Fruit fly (Drosophila melanogaster) whole organism, embryonic: ENCODE measurements around the gene CG3434.
A peak's percentile ranks its signal among the peaks of the same experiment; 100 is the strongest.

ENCODE experiments used
- Aef1 ChIP-seq: fragments of 200-800 bp; sonication (Bioruptor generic); IDR thresholded peaks from 3 replicates; pipeline ENCODE4 v1.3.6; 2022; ENCODE audit warnings: missing biosample characterization, missing genetic modification characterization
- Bdp1 ChIP-seq: fragments of 200-800 bp; sonication (Bioruptor generic); optimal IDR thresholded peaks from 3 replicates; lab custom pipeline; 2016; ENCODE audit warnings: missing biosample characterization, missing genetic modification characterization
- CG1024 ChIP-seq: fragments of 200-800 bp; sonication (Bioruptor generic); IDR thresholded peaks from 2 replicates; pipeline ENCODE4 v1.3.6; 2022; ENCODE audit warnings: missing biosample characterization, missing genetic modification characterization
- CG10431 ChIP-seq: fragments of 200-800 bp; sonication (Bioruptor generic); optimal IDR thresholded peaks from 3 replicates; lab custom pipeline; 2018; ENCODE audit warnings: missing biosample characterization, mild to moderate bottlenecking, missing genetic modification characterization
- CG10543 ChIP-seq: fragments of 200-800 bp; sonication (Bioruptor generic); optimal IDR thresholded peaks from 3 replicates; lab custom pipeline; 2017; ENCODE audit warnings: missing biosample characterization, mild to moderate bottlenecking, missing genetic modification characterization, moderate library complexity
- CG11723 ChIP-seq: fragments of 200-800 bp; sonication (Bioruptor generic); optimal IDR thresholded peaks from 2 replicates; lab custom pipeline; 2017; ENCODE audit warnings: missing biosample characterization, mild to moderate bottlenecking, missing genetic modification characterization
- CG12104 ChIP-seq: fragments of 200-800 bp; sonication (Bioruptor generic); optimal IDR thresholded peaks from 3 replicates; lab custom pipeline; 2016; ENCODE audit warnings: missing biosample characterization, missing genetic modification characterization
- CG12236 ChIP-seq: fragments of 200-800 bp; sonication (Bioruptor generic); optimal IDR thresholded peaks from 2 replicates; lab custom pipeline; 2016; ENCODE audit warnings: missing biosample characterization, missing genetic modification characterization
- CG14050 ChIP-seq: fragments of 200-800 bp; sonication (Bioruptor generic); IDR thresholded peaks from 3 replicates; pipeline ENCODE4 v1.3.6; 2022; ENCODE audit warnings: missing biosample characterization, missing genetic modification characterization
- CG14710 ChIP-seq: fragments of 200-800 bp; sonication (Bioruptor generic); optimal IDR thresholded peaks from 3 replicates; lab custom pipeline; 2019; ENCODE audit warnings: missing biosample characterization, mild to moderate bottlenecking, missing genetic modification characterization, moderate library complexity
- CG17361 ChIP-seq: fragments of 200-800 bp; sonication (Bioruptor generic); IDR thresholded peaks from 3 replicates; pipeline ENCODE4 v1.3.6; 2022; ENCODE audit warnings: missing biosample characterization, missing genetic modification characterization
- CG17612 ChIP-seq: fragments of 200-800 bp; sonication (Bioruptor generic); IDR thresholded peaks from 2 replicates; pipeline ENCODE4 v1.3.6; 2022; ENCODE audit warnings: missing biosample characterization, missing genetic modification characterization
- CG17802 ChIP-seq: fragments of 200-800 bp; sonication (Bioruptor generic); optimal IDR thresholded peaks from 2 replicates; lab custom pipeline; 2018; ENCODE audit warnings: missing biosample characterization, mild to moderate bottlenecking, missing genetic modification characterization, moderate library complexity
- CG17912 ChIP-seq: fragments of 200-800 bp; sonication (Bioruptor generic); optimal IDR thresholded peaks from 2 replicates; lab custom pipeline; 2018; ENCODE audit warnings: missing biosample characterization, mild to moderate bottlenecking, missing genetic modification characterization
- CG4424 ChIP-seq: fragments of 200-800 bp; sonication (Bioruptor generic); optimal IDR thresholded peaks from 3 replicates; lab custom pipeline; 2016; ENCODE audit warnings: missing biosample characterization, missing genetic modification characterization
- CG4730 ChIP-seq: fragments of 200-800 bp; sonication (Bioruptor generic); IDR thresholded peaks from 2 replicates; pipeline ENCODE4 v1.3.6; 2022; ENCODE audit warnings: missing biosample characterization, missing genetic modification characterization
- CG6689 ChIP-seq: fragments of 200-800 bp; sonication (Bioruptor generic); IDR thresholded peaks from 2 replicates; pipeline ENCODE4 v1.3.6; 2022; ENCODE audit warnings: missing biosample characterization, missing genetic modification characterization
- CG7928 ChIP-seq: fragments of 200-800 bp; sonication (Bioruptor generic); optimal IDR thresholded peaks from 2 replicates; lab custom pipeline; 2017; ENCODE audit warnings: missing biosample characterization, mild to moderate bottlenecking, missing genetic modification characterization
- CG8290 ChIP-seq, 3 experiments: fragments of 200-800 bp; sonication (Bioruptor generic); optimal IDR thresholded peaks; 2 replicates each; lab custom pipeline; 2016 to 2019; ENCODE audit warnings: missing biosample characterization in 3 of 3, missing genetic modification characterization in 3 of 3, mild to moderate bottlenecking in 2 of 3, moderate library complexity in 1 of 3
- CG8478 ChIP-seq: fragments of >200 bp; optimal IDR thresholded peaks from 2 replicates; lab custom pipeline; 2018
- CG9609 ChIP-seq: fragments of 200-800 bp; sonication (Bioruptor generic); optimal IDR thresholded peaks from 3 replicates; lab custom pipeline; 2016; ENCODE audit warnings: missing biosample characterization, missing genetic modification characterization
- D ChIP-seq, 2 experiments: fragments of 200-800 bp in 1 of 2; fragments of >200 bp in 1 of 2; sonication (Bioruptor generic) in 1 of 2; optimal IDR thresholded peaks; 2 replicates in 1 of 2; 3 replicates in 1 of 2; lab custom pipeline; 2017; ENCODE audit warnings: mild to moderate bottlenecking in 1 of 2, missing biosample characterization in 1 of 2, missing genetic modification characterization in 1 of 2, missing genetic modification reagents in 1 of 2
- Dfd ChIP-seq, 2 experiments: fragments of >200 bp; optimal IDR thresholded peaks; 2 replicates each; lab custom pipeline; 2017; ENCODE audit warnings: missing biosample characterization in 2 of 2, missing genetic modification characterization in 2 of 2
- Dp ChIP-seq: fragments of 200-800 bp; sonication (Bioruptor generic); optimal IDR thresholded peaks from 2 replicates; lab custom pipeline; 2018; ENCODE audit warnings: missing biosample characterization, mild to moderate bottlenecking, missing genetic modification characterization, moderate library complexity
- Dref ChIP-seq: fragments of 200-800 bp; sonication (Bioruptor generic); IDR thresholded peaks from 2 replicates; pipeline ENCODE4 v1.3.6; 2022; ENCODE audit warnings: missing biosample characterization, missing genetic modification characterization
- Drgx ChIP-seq: fragments of 200-800 bp; sonication (Bioruptor generic); IDR thresholded peaks from 2 replicates; pipeline ENCODE4 v1.3.6; 2022; ENCODE audit warnings: missing biosample characterization, missing genetic modification characterization
- Ets65A ChIP-seq: fragments of 200-800 bp; sonication (Bioruptor generic); peaks from one replicate; lab custom pipeline; 2016; ENCODE audit warnings: missing biosample characterization, missing genetic modification characterization
- HLH4C ChIP-seq: fragments of 200-800 bp; sonication (Bioruptor generic); IDR thresholded peaks from 3 replicates; pipeline ENCODE4 v1.3.6; 2022; ENCODE audit warnings: missing biosample characterization, missing genetic modification characterization; ENCODE audit not compliant: partially characterized antibody
- NFAT ChIP-seq: fragments of 200-800 bp; sonication (Bioruptor generic); IDR thresholded peaks from 2 replicates; pipeline ENCODE4 v1.3.6; 2022; ENCODE audit warnings: missing biosample characterization, missing genetic modification characterization
- Neu2 ChIP-seq: fragments of 200-800 bp; sonication (Bioruptor generic); optimal IDR thresholded peaks from 3 replicates; lab custom pipeline; 2016; ENCODE audit warnings: missing biosample characterization, missing genetic modification characterization, borderline replicate concordance
- Poxn ChIP-seq: fragments of 200-800 bp; sonication (Bioruptor generic); IDR thresholded peaks from 2 replicates; pipeline ENCODE4 v1.3.6; 2022; ENCODE audit warnings: missing biosample characterization, missing genetic modification characterization
- Spps ChIP-seq: fragments of 200-800 bp; sonication (Bioruptor generic); optimal IDR thresholded peaks from 2 replicates; lab custom pipeline; 2018; ENCODE audit warnings: missing biosample characterization, mild to moderate bottlenecking, missing genetic modification characterization
- cad ChIP-seq: fragments of >200 bp; optimal IDR thresholded peaks from 2 replicates; lab custom pipeline; 2017; ENCODE audit warnings: missing biosample characterization, missing genetic modification characterization
- chif ChIP-seq, 2 experiments: fragments of 200-800 bp; sonication (Bioruptor generic); optimal IDR thresholded peaks; 3 replicates each; lab custom pipeline; 2016; ENCODE audit warnings: missing biosample characterization in 2 of 2, missing genetic modification characterization in 2 of 2
- chinmo ChIP-seq: fragments of 200-800 bp; sonication (Bioruptor generic); IDR thresholded peaks from 4 replicates; pipeline ENCODE4 v1.3.6; 2022; ENCODE audit warnings: missing biosample characterization, missing genetic modification characterization; ENCODE audit not compliant: partially characterized antibody
- dati ChIP-seq: fragments of 200-800 bp; sonication (Bioruptor generic); IDR thresholded peaks from 2 replicates; pipeline ENCODE4 v1.3.6; 2022; ENCODE audit warnings: missing biosample characterization, missing genetic modification characterization
- dysf ChIP-seq: fragments of 200-800 bp; sonication (Bioruptor generic); IDR thresholded peaks from 3 replicates; pipeline ENCODE4 v1.3.6; 2022; ENCODE audit warnings: missing biosample characterization, missing genetic modification characterization
- fru ChIP-seq: fragments of >200 bp; optimal IDR thresholded peaks from 2 replicates; lab custom pipeline; 2017
- ind ChIP-seq: fragments of 200-800 bp; sonication (Bioruptor generic); optimal IDR thresholded peaks from 3 replicates; lab custom pipeline; 2016; ENCODE audit warnings: missing biosample characterization, missing genetic modification characterization
- kah ChIP-seq: fragments of 200-800 bp; sonication (Bioruptor generic); optimal IDR thresholded peaks from 2 replicates; lab custom pipeline; 2018; ENCODE audit warnings: missing biosample characterization, mild to moderate bottlenecking, missing genetic modification characterization
- kni ChIP-seq: fragments of 200-800 bp; sonication (Bioruptor generic); optimal IDR thresholded peaks from 3 replicates; lab custom pipeline; 2017; ENCODE audit warnings: mild to moderate bottlenecking, missing biosample characterization, missing genetic modification reagents, missing genetic modification characterization
- mld ChIP-seq: fragments of 200-800 bp; sonication (Bioruptor generic); IDR thresholded peaks from 3 replicates; pipeline ENCODE4 v1.3.6; 2022; ENCODE audit warnings: missing biosample characterization, missing genetic modification characterization; ENCODE audit not compliant: partially characterized antibody
- pan ChIP-seq, 4 experiments: fragments of >200 bp in 3 of 4; fragments of 200-800 bp in 1 of 4; sonication (Bioruptor generic) in 1 of 4; optimal IDR thresholded peaks in 3 of 4; IDR thresholded peaks in 1 of 4; 2 replicates each; pipeline versions ENCODE4 v1.3.6 to Lab custom; 2017 to 2022; ENCODE audit warnings: missing biosample characterization in 2 of 4, missing genetic modification characterization in 2 of 4, mixed read lengths in 1 of 4
- pnt ChIP-seq: fragments of 200-800 bp; sonication (Bioruptor generic); optimal IDR thresholded peaks from 3 replicates; lab custom pipeline; 2016; ENCODE audit warnings: missing biosample characterization, missing genetic modification characterization
- rib ChIP-seq: fragments of 200-800 bp; sonication (Bioruptor generic); IDR thresholded peaks from 2 replicates; pipeline ENCODE4 v1.3.6; 2022; ENCODE audit warnings: missing biosample characterization, missing genetic modification characterization
- run ChIP-seq: fragments of 200-800 bp; sonication (Bioruptor generic); optimal IDR thresholded peaks from 3 replicates; lab custom pipeline; 2018; ENCODE audit warnings: missing biosample characterization, mild to moderate bottlenecking, missing genetic modification characterization
- schlank ChIP-seq: fragments of 200-800 bp; sonication (Bioruptor generic); optimal IDR thresholded peaks from 2 replicates; lab custom pipeline; 2018; ENCODE audit warnings: missing biosample characterization, mild to moderate bottlenecking, missing genetic modification characterization
- tin ChIP-seq: fragments of 200-800 bp; sonication (Bioruptor generic); optimal IDR thresholded peaks from 3 replicates; lab custom pipeline; 2016; ENCODE audit warnings: missing biosample characterization, missing genetic modification characterization

The CG3434 gene

DNA sequence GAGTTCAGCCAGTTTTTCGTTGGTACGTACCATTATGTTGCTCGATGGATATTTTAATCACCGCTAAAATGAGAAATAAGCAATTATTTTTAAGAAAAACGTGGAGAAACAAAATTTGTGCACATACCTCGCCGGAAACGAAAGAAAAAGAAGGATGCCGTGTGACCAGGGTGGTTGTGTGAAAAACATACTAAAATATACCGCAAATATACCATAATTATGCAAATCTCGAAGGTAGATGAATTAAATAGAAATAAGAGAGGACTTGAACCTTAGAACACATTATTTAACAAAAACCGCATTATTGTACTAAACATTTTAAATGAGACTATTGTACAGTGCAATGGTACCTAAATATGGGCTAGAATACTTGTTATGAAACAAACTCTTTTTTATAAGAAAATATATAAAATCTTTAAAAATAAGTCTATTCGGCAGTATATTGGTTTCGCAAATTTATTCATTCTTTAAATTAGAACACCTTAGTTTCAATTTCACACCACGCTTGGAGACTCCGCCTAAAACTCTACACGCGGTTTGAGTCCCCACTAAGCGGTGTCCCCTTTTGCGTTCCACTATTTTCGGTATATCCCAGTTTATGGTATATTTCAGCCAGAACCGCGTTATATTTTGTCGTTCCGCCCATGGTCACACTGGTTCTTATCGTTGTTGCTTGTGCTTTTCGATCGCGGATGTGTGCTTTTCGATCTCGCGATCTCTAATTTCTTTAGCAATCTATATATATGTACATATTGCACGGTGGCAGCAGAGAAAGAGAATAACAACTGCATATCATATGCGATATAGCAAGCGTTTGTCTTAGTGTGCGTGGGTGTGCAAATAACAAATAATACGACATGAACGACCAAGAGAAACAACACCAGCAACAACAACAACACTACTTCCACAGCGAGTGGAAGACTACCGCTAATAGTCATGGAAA lies 30.7 kb downstream of the CG3434 start, which contains the start of the genes RpS17 and MTF-1 (continued):
- TF ChIP-seq dysf (GFP tag; lab: Robert Waterston, UW) (0 out of 3 replicates have a peak, but pooled peaks have one; percentile 32), Ets65A (GFP tag; lab: Kevin White, UChicago) (peak; percentile 85), Spps (tag; lab: Kevin White, UChicago) (peak; percentile 15), HLH4C (no peak), kah (GFP tag; lab: Kevin White, UChicago) (peak; percentile 57), tin (GFP tag; lab: Kevin White, UChicago) (no peak), rib (GFP tag; lab: Robert Waterston, UW) (no peak), kni (GFP tag; lab: Kevin White, UChicago) (peak; percentile 22), CG12236 (peak; percentile 30), pan (optimal IDR thresholded peaks at IDR 0.05; lab: Kevin White, UChicago) (no peak), pan (GFP tag; optimal IDR thresholded peaks at IDR 0.05 in 1 of 2, IDR thresholded peaks at IDR 0.05 in 1 of 2) (peak in 1 of 2 experiments; percentile 69), CG17361 (peak; percentile 64; the same call in 2 of the 3 replicates), chif (GFP tag; optimal IDR thresholded peaks at IDR 0.05; lab: Kevin White, UChicago) (peak in 1 of 2 experiments; percentile 24), CG17612 (no peak), CG11723 (GFP tag; lab: Kevin White, UChicago) (peak; percentile 26), CG10431 (GFP tag; lab: Kevin White, UChicago) (peak; percentile 59), CG17802 (tag; lab: Kevin White, UChicago) (no peak), mld (GFP tag; lab: Robert Waterston, UW) (no peak), CG10543 (GFP tag; lab: Kevin White, UChicago) (peak; percentile 22), schlank (tag; lab: Kevin White, UChicago) (peak; percentile 46), ind (GFP tag; lab: Kevin White, UChicago) (no peak), Poxn (GFP tag; lab: Robert Waterston, UW) (no peak), CG6689 (GFP tag; lab: Robert Waterston, UW) (no peak), CG14050 (GFP tag; lab: Robert Waterston, UW) (peak; percentile 42; the same call in 2 of the 3 replicates), Bdp1 (GFP tag; lab: Kevin White, UChicago) (peak; percentile 23), CG8478 (no peak), CG12104 (GFP tag; lab: Kevin White, UChicago) (peak; percentile 5), CG4424 (peak; percentile 18), CG1024 (GFP tag; lab: Robert Waterston, UW) (peak; percentile 61), Dfd (GFP tag; optimal IDR thresholded peaks at IDR 0.05; lab: Kevin White, UChicago) (no peak), NFAT (GFP tag; lab: Robert Waterston, UW) (peak; percentile 57; the same call in 1 of the 2 replicates), CG17912 (peak; percentile 78), CG7928 (GFP tag; lab: Kevin White, UChicago) (no peak), dati (GFP tag; lab: Robert Waterston, UW) (no peak), CG9609 (GFP tag; lab: Kevin White, UChicago) (peak; percentile 41), Drgx (GFP tag; lab: Robert Waterston, UW) (no peak), D (optimal IDR thresholded peaks at IDR 0.05; lab: Kevin White, UChicago) (no peak), D (GFP tag; optimal IDR thresholded peaks at IDR 0.05; lab: Kevin White, UChicago) (no peak), pnt (GFP tag; lab: Kevin White, UChicago) (no peak), CG8290 (GFP tag; optimal IDR thresholded peaks at IDR 0.05; lab: Kevin White, UChicago) (peak; percentile 0), CG8290 (tag; optimal IDR thresholded peaks at IDR 0.05; lab: Kevin White, UChicago) (peak in 1 of 2 experiments; percentile 53), run (tag; lab: Kevin White, UChicago) (peak; percentile 7), fru (lab: Kevin White, UChicago) (no peak), chinmo (no peak), Aef1 (GFP tag; lab: Robert Waterston, UW) (no peak), CG14710 (tag; lab: Kevin White, UChicago) (peak; percentile 58), CG4730 (GFP tag; lab: Robert Waterston, UW) (no peak), cad (GFP tag; lab: Kevin White, UChicago) (no peak), Dref (GFP tag; lab: Robert Waterston, UW) (peak; percentile 9; the same call in 1 of the 2 replicates), Neu2 (GFP tag; lab: Kevin White, UChicago) (no peak), Dp (GFP tag; lab: Kevin White, UChicago) (peak; percentile 39)
